Fruit fly (Drosophila melanogaster) whole organism, embryonic: ENCODE measurements around the gene CG32855.

Experiments
- Blimp-1 ChIP-seq: fragments of 200-800 bp; sonication (Bioruptor generic); optimal IDR thresholded peaks from 3 replicates; lab custom pipeline; 2018; ENCODE audit warnings: missing biosample characterization, missing genetic modification characterization, mild to moderate bottlenecking, moderate library complexity, missing genetic modification reagents
- CG10147 ChIP-seq: fragments of 200-800 bp; sonication (Bioruptor generic); optimal IDR thresholded peaks from 2 replicates; lab custom pipeline; 2019; ENCODE audit warnings: missing biosample characterization, mild to moderate bottlenecking, missing genetic modification characterization, moderate library complexity
- CG10209 ChIP-seq: fragments of 200-800 bp; sonication (Bioruptor generic); optimal IDR thresholded peaks from 3 replicates; lab custom pipeline; 2017; ENCODE audit warnings: missing biosample characterization, mild to moderate bottlenecking, missing genetic modification characterization, missing genetic modification reagents
- CG10543 ChIP-seq: fragments of 200-800 bp; sonication (Bioruptor generic); optimal IDR thresholded peaks from 3 replicates; lab custom pipeline; 2017; ENCODE audit warnings: missing biosample characterization, mild to moderate bottlenecking, missing genetic modification characterization, moderate library complexity
- CG10979 ChIP-seq: fragments of 200-800 bp; sonication (Bioruptor generic); optimal IDR thresholded peaks from 2 replicates; lab custom pipeline; 2018; ENCODE audit warnings: missing biosample characterization, mild to moderate bottlenecking, missing genetic modification characterization, moderate library complexity
- CG11504 ChIP-seq: fragments of 200-800 bp; sonication (Bioruptor generic); optimal IDR thresholded peaks from 3 replicates; lab custom pipeline; 2019; ENCODE audit warnings: missing biosample characterization, mild to moderate bottlenecking, missing genetic modification characterization, moderate library complexity
- CG12219 ChIP-seq: fragments of 200-800 bp; sonication (Bioruptor generic); optimal IDR thresholded peaks from 3 replicates; lab custom pipeline; 2018; ENCODE audit warnings: missing biosample characterization, mild to moderate bottlenecking, missing genetic modification characterization
- CG18011 ChIP-seq: fragments of 200-800 bp; sonication (Bioruptor generic); optimal IDR thresholded peaks from 2 replicates; lab custom pipeline; 2017; ENCODE audit warnings: missing biosample characterization, missing genetic modification characterization, mild to moderate bottlenecking, moderate library complexity, missing genotype
- CG2199 ChIP-seq: fragments of 200-800 bp; sonication (Bioruptor generic); IDR thresholded peaks from 3 replicates; pipeline ENCODE4 v1.3.6; 2022; ENCODE audit warnings: missing biosample characterization, missing genetic modification characterization
- CG2712 ChIP-seq: fragments of 200-800 bp; optimal IDR thresholded peaks from 3 replicates; lab custom pipeline; 2019; ENCODE audit warnings: missing biosample characterization, mild to moderate bottlenecking, missing genetic modification characterization, moderate library complexity
- CG31388 ChIP-seq: fragments of 200-800 bp; sonication (Bioruptor generic); optimal IDR thresholded peaks from 2 replicates; lab custom pipeline; 2016; ENCODE audit warnings: missing biosample characterization, missing genetic modification characterization
- CG34422 ChIP-seq: fragments of 200-800 bp; sonication (Bioruptor generic); IDR thresholded peaks from 3 replicates; pipeline ENCODE4 v1.3.6; 2022; ENCODE audit warnings: missing biosample characterization, missing genetic modification characterization
- CG3847 ChIP-seq: fragments of 200-800 bp; sonication (Bioruptor generic); IDR thresholded peaks from 2 replicates; pipeline ENCODE4 v1.3.6; 2022; ENCODE audit warnings: missing biosample characterization, missing genetic modification characterization
- CG3995 ChIP-seq: fragments of 200-800 bp; sonication (Bioruptor generic); optimal IDR thresholded peaks from 3 replicates; lab custom pipeline; 2016; ENCODE audit warnings: missing biosample characterization, missing genetic modification characterization
- CG6791 ChIP-seq: fragments of 200-800 bp; sonication (Bioruptor generic); IDR thresholded peaks from 3 replicates; pipeline ENCODE4 v1.3.6; 2022; ENCODE audit warnings: missing biosample characterization, missing genetic modification characterization; ENCODE audit not compliant: partially characterized antibody
- CTCF ChIP-seq: fragments of 200-800 bp; sonication (Bioruptor generic); optimal IDR thresholded peaks from 2 replicates; lab custom pipeline; 2017; ENCODE audit warnings: missing biosample characterization, mild to moderate bottlenecking, missing genetic modification characterization, moderate library complexity
- Dbx ChIP-seq: fragments of 200-800 bp; sonication (Bioruptor generic); IDR thresholded peaks from 3 replicates; pipeline ENCODE4 v1.3.6; 2022; ENCODE audit warnings: missing biosample characterization, missing genetic modification characterization
- Dip3 ChIP-seq: fragments of 200-800 bp; sonication (Bioruptor generic); optimal IDR thresholded peaks from 3 replicates; lab custom pipeline; 2016; ENCODE audit warnings: missing biosample characterization, missing genetic modification characterization
- Dll ChIP-seq: fragments of 200-800 bp; sonication (Bioruptor generic); IDR thresholded peaks from 4 replicates; pipeline ENCODE4 v1.3.6; 2022; ENCODE audit warnings: missing biosample characterization, missing genetic modification characterization; ENCODE audit not compliant: partially characterized antibody
- Doc3 ChIP-seq: fragments of 200-800 bp; sonication (Bioruptor generic); IDR thresholded peaks from 3 replicates; pipeline ENCODE4 v1.3.6; 2022; ENCODE audit warnings: missing biosample characterization, missing genetic modification characterization; ENCODE audit not compliant: partially characterized antibody
- Drgx ChIP-seq: fragments of 200-800 bp; sonication (Bioruptor generic); IDR thresholded peaks from 2 replicates; pipeline ENCODE4 v1.3.6; 2022; ENCODE audit warnings: missing biosample characterization, missing genetic modification characterization
- Hr39 ChIP-seq: fragments of >200 bp; optimal IDR thresholded peaks from 2 replicates; lab custom pipeline; 2017
- Kr ChIP-seq: fragments of 200-800 bp; sonication (Bioruptor generic); optimal IDR thresholded peaks from 2 replicates; lab custom pipeline; 2017; ENCODE audit warnings: missing biosample characterization, mild to moderate bottlenecking, missing genetic modification characterization
- MTF-1 ChIP-seq: fragments of 200-800 bp; sonication (Bioruptor generic); optimal IDR thresholded peaks from 2 replicates; lab custom pipeline; 2018; ENCODE audit warnings: missing biosample characterization, mild to moderate bottlenecking, missing genetic modification characterization, borderline replicate concordance
- Med ChIP-seq: fragments of 200-800 bp; sonication (Bioruptor generic); peaks from one replicate; lab custom pipeline; 2016; ENCODE audit warnings: missing biosample characterization, missing genetic modification characterization, mild to moderate bottlenecking, inconsistent platforms, moderate library complexity
- Mes4 ChIP-seq: fragments of 200-800 bp; sonication (Bioruptor generic); optimal IDR thresholded peaks from 2 replicates; lab custom pipeline; 2016; ENCODE audit warnings: missing biosample characterization, missing genetic modification characterization
- Optix ChIP-seq: fragments of 200-800 bp; sonication (Bioruptor generic); IDR thresholded peaks from 3 replicates; pipeline ENCODE4 v1.3.6; 2022; ENCODE audit warnings: missing biosample characterization, missing genetic modification characterization
- Sin3A ChIP-seq: fragments of >200 bp; optimal IDR thresholded peaks from 2 replicates; lab custom pipeline; 2018
- Vsx1 ChIP-seq: fragments of 200-800 bp; sonication (Bioruptor generic); optimal IDR thresholded peaks from 2 replicates; lab custom pipeline; 2017; ENCODE audit warnings: missing biosample characterization, mild to moderate bottlenecking, missing genetic modification characterization, missing genetic modification reagents
- Xrp1 ChIP-seq: fragments of 200-800 bp; sonication (Bioruptor generic); IDR thresholded peaks from 2 replicates; pipeline ENCODE4 v1.3.6; 2022; ENCODE audit warnings: missing biosample characterization, missing genetic modification characterization
- bowl ChIP-seq: fragments of 200-800 bp; sonication (Bioruptor generic); IDR thresholded peaks from 2 replicates; pipeline ENCODE4 v1.3.6; 2022; ENCODE audit warnings: missing biosample characterization, missing genetic modification characterization
- crc ChIP-seq: fragments of 200-800 bp; sonication (Bioruptor generic); optimal IDR thresholded peaks from 2 replicates; lab custom pipeline; 2016; ENCODE audit warnings: missing biosample characterization, missing genetic modification characterization
- crol ChIP-seq: fragments of 200-800 bp; sonication (Bioruptor generic); IDR thresholded peaks from 2 replicates; pipeline ENCODE4 v1.3.6; 2022; ENCODE audit warnings: missing biosample characterization, missing genetic modification characterization
- disco-r ChIP-seq: fragments of 200-800 bp; sonication (Bioruptor generic); optimal IDR thresholded peaks from 2 replicates; lab custom pipeline; 2016; ENCODE audit warnings: missing biosample characterization, missing genetic modification characterization
- luna ChIP-seq: fragments of 200-800 bp; sonication (Bioruptor generic); optimal IDR thresholded peaks from 2 replicates; lab custom pipeline; 2016; ENCODE audit warnings: missing biosample characterization, missing genetic modification characterization
- org-1 ChIP-seq: fragments of 200-800 bp; sonication (Bioruptor generic); optimal IDR thresholded peaks from 2 replicates; lab custom pipeline; 2017; ENCODE audit warnings: missing biosample characterization, missing genetic modification characterization
- p53 ChIP-seq: fragments of 200-800 bp; sonication (Bioruptor generic); optimal IDR thresholded peaks from 2 replicates; lab custom pipeline; 2016; ENCODE audit warnings: missing biosample characterization, missing genetic modification characterization
- psq ChIP-seq: fragments of 200-800 bp; sonication (Bioruptor generic); optimal IDR thresholded peaks from 2 replicates; lab custom pipeline; 2017; ENCODE audit warnings: missing biosample characterization, missing genetic modification characterization
- sens ChIP-seq: fragments of 200-800 bp; sonication (Bioruptor generic); peaks from one replicate; lab custom pipeline; 2016; ENCODE audit warnings: missing biosample characterization, missing genetic modification characterization
- seq ChIP-seq: fragments of 200-800 bp; sonication (Bioruptor generic); IDR thresholded peaks from 2 replicates; pipeline ENCODE4 v1.3.6; 2022; ENCODE audit warnings: missing biosample characterization, missing genetic modification characterization
- sna ChIP-seq: fragments of 200-800 bp; sonication (Bioruptor generic); IDR thresholded peaks from 2 replicates; pipeline ENCODE4 v1.3.6; 2022; ENCODE audit warnings: missing biosample characterization, missing genetic modification characterization; ENCODE audit not compliant: partially characterized antibody
- stwl ChIP-seq: fragments of 200-800 bp; sonication (Bioruptor generic); optimal IDR thresholded peaks from 3 replicates; lab custom pipeline; 2018; ENCODE audit warnings: missing biosample characterization, mild to moderate bottlenecking, missing genetic modification characterization, moderate library complexity
- unc-4 ChIP-seq: fragments of 200-800 bp; sonication (Bioruptor generic); IDR thresholded peaks from 2 replicates; pipeline ENCODE4 v1.3.6; 2022; ENCODE audit warnings: missing biosample characterization, missing genetic modification characterization; ENCODE audit not compliant: partially characterized antibody
- zfh1 ChIP-seq: fragments of 200-800 bp; sonication (Bioruptor generic); IDR thresholded peaks from 3 replicates; pipeline ENCODE4 v1.3.6; 2022; ENCODE audit warnings: missing biosample characterization, missing genetic modification characterization

The CG32855 gene

DNA sequence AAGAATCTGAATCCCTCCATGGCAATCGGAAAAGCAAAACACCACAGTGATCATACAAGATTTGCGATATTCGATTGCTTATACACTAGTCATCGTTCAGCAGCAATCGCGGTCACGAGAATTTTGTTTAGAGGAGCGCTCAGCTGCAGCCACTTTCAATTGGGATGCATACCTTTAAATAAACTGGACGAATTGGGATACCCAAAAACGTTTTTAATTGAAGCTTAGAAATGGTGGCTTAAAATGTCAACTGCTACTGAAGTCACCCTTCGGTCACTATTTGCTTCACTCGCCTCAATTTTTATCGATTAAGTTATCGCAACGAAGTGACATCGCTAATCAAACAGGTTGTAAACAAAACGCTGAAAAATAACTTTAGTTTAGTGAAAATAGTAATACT is 31.4 kb downstream of the CG32855 start, which contains the start of the genes IKKbeta and CG5013 (continued):
- no peak for TF ChIP-seq CG10209 (GFP tag; lab: Kevin White, UChicago)
- TF ChIP-seq, all 482 proteins: peak for 229

DNA sequence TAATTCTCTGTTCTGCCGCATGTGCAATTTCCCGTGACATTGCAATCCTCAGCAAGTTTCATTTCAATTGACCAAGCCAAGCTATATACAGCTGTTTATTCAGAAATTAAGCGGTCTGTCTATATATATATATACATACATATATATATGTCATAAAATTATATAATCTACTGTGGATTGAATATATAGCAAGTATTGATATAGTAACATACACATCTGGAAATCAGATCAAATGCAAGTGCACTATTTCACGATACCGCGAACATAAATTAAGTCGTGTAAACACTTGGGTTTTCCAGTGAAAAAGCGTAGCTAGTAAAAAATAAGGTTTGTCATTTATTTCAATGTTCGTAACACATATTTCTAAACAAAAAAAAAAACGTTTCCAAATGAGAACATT is 34.8 kb downstream of the CG32855 start, which contains the start of gene Jhbp5:
Jhbp5 (minus strand) TSS at position 101 of the 400 bp plus-strand sequence.
- no peak for TF ChIP-seq bowl (GFP tag; lab: Robert Waterston, UW)

DNA sequence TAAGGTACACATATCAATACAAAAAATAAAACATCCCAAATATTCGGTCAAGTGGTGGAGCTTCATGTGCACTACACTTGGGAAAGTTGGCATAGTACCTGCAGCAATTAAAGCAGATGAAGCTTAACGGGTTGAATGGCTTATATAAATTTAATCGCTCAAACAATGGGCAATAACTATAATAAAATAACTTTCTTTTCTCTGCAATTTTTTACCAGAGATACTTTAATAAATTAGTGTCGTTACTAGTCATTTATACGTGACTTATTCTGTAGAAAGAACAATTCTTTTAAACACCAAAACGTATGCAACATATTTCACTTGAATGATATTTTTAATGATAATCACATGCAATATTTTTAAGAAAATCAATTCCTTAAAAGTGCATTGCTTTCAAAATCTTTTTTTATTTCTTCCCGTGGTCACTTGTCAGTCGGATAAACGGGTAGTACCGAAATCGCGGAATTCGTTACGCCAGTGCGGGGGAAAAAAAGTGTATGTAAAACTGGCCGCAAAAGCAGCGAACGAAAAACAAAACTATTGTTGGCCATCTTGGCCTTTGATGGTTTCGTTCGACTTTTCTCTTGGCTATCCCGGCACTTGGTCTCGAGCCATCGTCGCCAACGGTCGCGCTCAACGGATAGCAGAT is 37.8 kb downstream of the CG32855 start, which contains the start of gene Jhbp4:
Jhbp4 (plus strand) TSS at position 599 of the 649 bp plus-strand sequence.
- no peak for TF ChIP-seq CG12219
- TF ChIP-seq CG3995 (GFP tag; lab: Kevin White, UChicago) = peak; percentile 71
- TF ChIP-seq Blimp-1 = peak; percentile 22
- peak; percentile 11 for TF ChIP-seq stwl (tag; lab: Kevin White, UChicago)
- TF ChIP-seq CG18011 = peak; percentile 78
- no peak for TF ChIP-seq Dbx (GFP tag; lab: Robert Waterston, UW)
- peak; percentile 7 for TF ChIP-seq CG11504 (tag; lab: Kevin White, UChicago)
- TF ChIP-seq MTF-1 = no peak
- peak; percentile 88; the same call in 2 of the 3 replicates for TF ChIP-seq CG2199
- peak; percentile 73 for TF ChIP-seq sens (GFP tag; lab: Kevin White, UChicago)
- peak; percentile 76 for TF ChIP-seq CTCF (GFP tag; lab: Kevin White, UChicago)

dm6 chr3R:16042137-16042899 is 38.5 kb downstream of the CG32855 start:
- TF ChIP-seq Vsx1 (GFP tag; lab: Kevin White, UChicago) = no peak
- no peak for TF ChIP-seq Hr39 (lab: Kevin White, UChicago)
- TF ChIP-seq zfh1 (GFP tag; lab: Robert Waterston, UW) = no peak
- TF ChIP-seq Drgx (GFP tag; lab: Robert Waterston, UW) = peak; percentile 41; the same call in 1 of the 2 replicates
- peak; percentile 22; the same call in 1 of the 2 replicates for TF ChIP-seq crol (GFP tag; lab: Robert Waterston, UW)
- no peak for TF ChIP-seq Xrp1 (GFP tag; lab: Robert Waterston, UW)
- no peak for TF ChIP-seq Dip3 (GFP tag; lab: Kevin White, UChicago)
- no peak for TF ChIP-seq unc-4
- TF ChIP-seq Med (GFP tag; lab: Kevin White, UChicago) = peak; percentile 46
- no peak for TF ChIP-seq psq
- no peak for TF ChIP-seq crc (GFP tag; lab: Kevin White, UChicago)
- TF ChIP-seq Kr (GFP tag; lab: Kevin White, UChicago) = no peak
- TF ChIP-seq Dll (GFP tag; lab: Robert Waterston, UW) = peak; percentile 51; the same call in 2 of the 4 replicates
- TF ChIP-seq CG10979 (tag; lab: Kevin White, UChicago) = no peak
- TF ChIP-seq CG2712 = no peak
- TF ChIP-seq CG3847 (GFP tag; lab: Robert Waterston, UW) = no peak
- no peak for TF ChIP-seq disco-r (GFP tag; lab: Kevin White, UChicago)
- 0 out of 3 replicates have a peak, but pooled peaks have one; percentile 34 for TF ChIP-seq Doc3 (GFP tag; lab: Robert Waterston, UW)
- TF ChIP-seq Sin3A (lab: Kevin White, UChicago) = no peak
- no peak for TF ChIP-seq Mes4 (GFP tag; lab: Kevin White, UChicago)
- TF ChIP-seq sna (GFP tag; lab: Robert Waterston, UW) = no peak
- TF ChIP-seq CG34422 (GFP tag; lab: Robert Waterston, UW) = 0 out of 3 replicates have a peak, but pooled peaks have one; percentile 9
- peak; percentile 72 for TF ChIP-seq sens (GFP tag; lab: Kevin White, UChicago)
- TF ChIP-seq CG6791 (GFP tag; lab: Robert Waterston, UW) = no peak
- no peak for TF ChIP-seq org-1 (GFP tag; lab: Kevin White, UChicago)
- no peak for TF ChIP-seq p53
- TF ChIP-seq Optix = 0 out of 3 replicates have a peak, but pooled peaks have one; percentile 8
- no peak for TF ChIP-seq luna (GFP tag; lab: Kevin White, UChicago)
- no peak for TF ChIP-seq CG31388 (GFP tag; lab: Kevin White, UChicago)
- TF ChIP-seq CG10147 (GFP tag; lab: Kevin White, UChicago) = no peak
- no peak for TF ChIP-seq seq
- TF ChIP-seq CG10543 (GFP tag; lab: Kevin White, UChicago) = peak; percentile 7
